Fruit fly (Drosophila melanogaster): ENCODE results near the gene Doc1.
A peak's percentile ranks its signal among the peaks of the same experiment; 100 is the strongest.

Doc1 gene

dm6 chr3L:9059611-9060203 is 18.5 kb downstream of the Doc1 start (continued):
- TF ChIP-seq Ets96B (tag; optimal IDR thresholded peaks at IDR 0.05) (peak; percentile 26), fd59A (GFP tag; optimal IDR thresholded peaks at IDR 0.05) (peak; percentile 2), CG6163 (GFP tag; IDR thresholded peaks at IDR 0.05) (no peak), CG3919 (GFP tag; optimal IDR thresholded peaks at IDR 0.05) (no peak), CG32006 (GFP tag; optimal IDR thresholded peaks at IDR 0.05) (no peak), CG3032 (tag; optimal IDR thresholded peaks at IDR 0.05) (no peak), fd85E (GFP tag; optimal IDR thresholded peaks at IDR 0.05) (no peak), CG34406 (GFP tag; optimal IDR thresholded peaks at IDR 0.05) (peak; percentile 17), CG11902 (GFP tag; optimal IDR thresholded peaks at IDR 0.05) (no peak), CG9139 (GFP tag; optimal IDR thresholded peaks at IDR 0.05) (no peak), fkh (GFP tag; optimal IDR thresholded peaks at IDR 0.05) (peak; percentile 15), ss (GFP tag; optimal IDR thresholded peaks at IDR 0.05) (peak in 1 of 2 experiments; percentile 5), salr (GFP tag; optimal IDR thresholded peaks at IDR 0.05) (no peak), CG8632 (GFP tag; optimal IDR thresholded peaks at IDR 0.05) (peak; percentile 11), Eip75B (GFP tag; optimal IDR thresholded peaks at IDR 0.05) (no peak), CG4318 (GFP tag; optimal IDR thresholded peaks at IDR 0.05) (no peak), vri (GFP tag; optimal IDR thresholded peaks at IDR 0.05) (peak; percentile 76), spab (GFP tag; optimal IDR thresholded peaks at IDR 0.05) (no peak), CG6854 (GFP tag; optimal IDR thresholded peaks at IDR 0.05) (no peak), CG8319 (GFP tag; optimal IDR thresholded peaks at IDR 0.05) (no peak), Hr38 (GFP tag; optimal IDR thresholded peaks at IDR 0.05) (no peak), CG7368 (GFP tag; optimal IDR thresholded peaks at IDR 0.05) (no peak), Hr4 (GFP tag; optimal IDR thresholded peaks at IDR 0.05) (peak; percentile 5), achi (GFP tag; optimal IDR thresholded peaks at IDR 0.05) (peak; percentile 5), Sox14 (GFP tag; optimal IDR thresholded peaks at IDR 0.05) (no peak)

- TF ChIP-seq CG16779 (tag; optimal IDR thresholded peaks at IDR 0.05), result no peak
- no peak for TF ChIP-seq dac (GFP tag; optimal IDR thresholded peaks at IDR 0.05)
- TF ChIP-seq Ets21C (GFP tag; optimal IDR thresholded peaks at IDR 0.05), result no peak
- no peak for TF ChIP-seq CG3919 (GFP tag; optimal IDR thresholded peaks at IDR 0.05)
- no peak for TF ChIP-seq CG8632 (GFP tag; optimal IDR thresholded peaks at IDR 0.05)
- TF ChIP-seq Eip93F (GFP tag; optimal IDR thresholded peaks at IDR 0.05), result no peak
- TF ChIP-seq pdm3 (GFP tag; optimal IDR thresholded peaks at IDR 0.05), result no peak
- no peak for TF ChIP-seq achi (GFP tag; optimal IDR thresholded peaks at IDR 0.05)
- no peak for TF ChIP-seq dsx (GFP tag; optimal IDR thresholded peaks at IDR 0.05; ENCODE audit: poor library complexity, severe bottlenecking)
- TF ChIP-seq fd85E (GFP tag; optimal IDR thresholded peaks at IDR 0.05), result no peak
- no peak for TF ChIP-seq fkh (GFP tag; optimal IDR thresholded peaks at IDR 0.05)
- no peak for TF ChIP-seq Hr4 (GFP tag; optimal IDR thresholded peaks at IDR 0.05)
- TF ChIP-seq CG8119 (GFP tag; IDR thresholded peaks at IDR 0.05), result no peak
- no peak for TF ChIP-seq Lpt (GFP tag; optimal IDR thresholded peaks at IDR 0.05)
- no peak for TF ChIP-seq CG15336 (GFP tag; IDR thresholded peaks at IDR 0.05)
- TF ChIP-seq topi (GFP tag; optimal IDR thresholded peaks at IDR 0.05), result no peak
- no peak for TF ChIP-seq CG1621 (tag; optimal IDR thresholded peaks at IDR 0.05)
- no peak for TF ChIP-seq Hr38 (GFP tag; optimal IDR thresholded peaks at IDR 0.05)
- no peak for TF ChIP-seq CG3032 (tag; optimal IDR thresholded peaks at IDR 0.05)
- no peak for TF ChIP-seq CG7368 (GFP tag; optimal IDR thresholded peaks at IDR 0.05)
These were observed 20.3 kb downstream of the Doc1 start for dm6 chr3L:9061449-9061848.

- TF ChIP-seq lz (GFP tag; optimal IDR thresholded peaks at IDR 0.05) (no peak), Eip78C (GFP tag) (peak; percentile 10)
These were observed 21.6 kb downstream of the Doc1 start for dm6 chr3L:9062816-9063215.

Data from whole organism, prepupa.